Fruit fly (Drosophila melanogaster) whole organism, wandering third instar larva: ENCODE data around the gene Dcps.

Experiments used
- Abd-B ChIP-seq: fragments of >200 bp; optimal IDR thresholded peaks from 2 replicates; lab custom pipeline; 2017; ENCODE audit warnings: missing biosample characterization, missing genetic modification characterization
- CrebA ChIP-seq: fragments of 200-800 bp; sonication (Bioruptor generic); optimal IDR thresholded peaks from 2 replicates; lab custom pipeline; 2016; ENCODE audit warnings: missing biosample characterization, mild to moderate bottlenecking, missing genetic modification characterization, borderline replicate concordance
- Dfd ChIP-seq: fragments of >200 bp; optimal IDR thresholded peaks from 2 replicates; lab custom pipeline; 2017; ENCODE audit warnings: missing biosample characterization, missing genetic modification characterization
- GATAd ChIP-seq: sonication (Bioruptor generic); optimal IDR thresholded peaks from 2 replicates; lab custom pipeline; 2016; ENCODE audit warnings: missing biosample characterization, missing genetic modification characterization
- HLH106 ChIP-seq: fragments of 200-800 bp; optimal IDR thresholded peaks from 3 replicates; lab custom pipeline; 2019; ENCODE audit warnings: missing biosample characterization, mild to moderate bottlenecking, missing genetic modification characterization, moderate library complexity
- Hnf4 ChIP-seq: fragments of 200-800 bp; sonication (Bioruptor generic); optimal IDR thresholded peaks from 2 replicates; lab custom pipeline; 2016; ENCODE audit warnings: missing biosample characterization, mild to moderate bottlenecking, missing genetic modification characterization
- Hr78 ChIP-seq: fragments of >200 bp; optimal IDR thresholded peaks from 2 replicates; lab custom pipeline; 2017; ENCODE audit warnings: missing biosample characterization, missing genetic modification characterization
- Hr83 ChIP-seq: fragments of 200-300 bp; sonication (Bioruptor generic); optimal IDR thresholded peaks from 2 replicates; lab custom pipeline; 2016; ENCODE audit warnings: missing biosample characterization, mild to moderate bottlenecking, missing genetic modification characterization, moderate library complexity; ENCODE audit not compliant: poor library complexity, severe bottlenecking
- Jra ChIP-seq: sonication (Bioruptor generic); optimal IDR thresholded peaks from 2 replicates; lab custom pipeline; 2016; ENCODE audit warnings: missing biosample characterization, missing genetic modification characterization
- Mio ChIP-seq: sonication (Bioruptor generic); optimal IDR thresholded peaks from 2 replicates; lab custom pipeline; 2016; ENCODE audit warnings: missing biosample characterization, missing genetic modification characterization
- Myc ChIP-seq: fragments of >200 bp; optimal IDR thresholded peaks from 2 replicates; lab custom pipeline; 2017
- N ChIP-seq: fragments of >200 bp; optimal IDR thresholded peaks from 2 replicates; lab custom pipeline; 2018; ENCODE audit warnings: missing biosample characterization, missing external identifiers, missing genetic modification characterization
- OdsH ChIP-seq: fragments of 200-800 bp; sonication (Bioruptor generic); optimal IDR thresholded peaks from 2 replicates; lab custom pipeline; 2016; ENCODE audit warnings: missing biosample characterization, mild to moderate bottlenecking, missing genetic modification characterization
- Rel ChIP-seq, 2 experiments: fragments of 200-800 bp; sonication (Bioruptor generic) in 1 of 2; optimal IDR thresholded peaks; 2 replicates in 1 of 2; 3 replicates in 1 of 2; lab custom pipeline; 2016 to 2019; ENCODE audit warnings: mild to moderate bottlenecking in 2 of 2, missing biosample characterization in 2 of 2, missing genetic modification characterization in 2 of 2, moderate library complexity in 1 of 2
- Sp1 ChIP-seq: fragments of 200-800 bp; sonication (Bioruptor generic); optimal IDR thresholded peaks from 3 replicates; lab custom pipeline; 2019; ENCODE audit warnings: missing biosample characterization, mild to moderate bottlenecking, missing genetic modification characterization, moderate library complexity
- br ChIP-seq: fragments of 200-800 bp; sonication (Bioruptor generic); optimal IDR thresholded peaks from 2 replicates; lab custom pipeline; 2016; ENCODE audit warnings: missing biosample characterization, missing genetic modification characterization
- brk ChIP-seq: fragments of 200-800 bp; sonication (Bioruptor generic); optimal IDR thresholded peaks from 2 replicates; lab custom pipeline; 2016; ENCODE audit warnings: missing biosample characterization, mild to moderate bottlenecking, missing genetic modification characterization
- dmrt93B ChIP-seq: fragments of 200-800 bp; sonication (Bioruptor generic); optimal IDR thresholded peaks from 2 replicates; lab custom pipeline; 2018; ENCODE audit warnings: missing biosample characterization, mild to moderate bottlenecking, missing genetic modification characterization
- dsf ChIP-seq: sonication (Bioruptor generic); optimal IDR thresholded peaks from 2 replicates; lab custom pipeline; 2016; ENCODE audit warnings: missing biosample characterization, missing genetic modification characterization, borderline replicate concordance
- ey ChIP-seq: fragments of 200-800 bp; sonication (Bioruptor generic); optimal IDR thresholded peaks from 2 replicates; lab custom pipeline; 2016; ENCODE audit warnings: missing biosample characterization, missing genetic modification characterization
- foxo ChIP-seq, 2 experiments: fragments of 200-800 bp; sonication (Bioruptor generic); optimal IDR thresholded peaks; 2 replicates in 1 of 2; 3 replicates in 1 of 2; lab custom pipeline; 2016 to 2017; ENCODE audit warnings: missing biosample characterization in 2 of 2, missing genetic modification characterization in 2 of 2
- fru ChIP-seq: fragments of 200-800 bp; sonication (Bioruptor generic); optimal IDR thresholded peaks from 3 replicates; lab custom pipeline; 2016; ENCODE audit warnings: missing biosample characterization, mild to moderate bottlenecking, missing genetic modification characterization
- h ChIP-seq: fragments of 200-800 bp; sonication (Bioruptor generic); optimal IDR thresholded peaks from 3 replicates; lab custom pipeline; 2016; ENCODE audit warnings: missing biosample characterization, mild to moderate bottlenecking, missing genetic modification characterization
- jim ChIP-seq: fragments of 175-275, 200-325 bp; sonication (Bioruptor generic); optimal IDR thresholded peaks from 2 replicates; lab custom pipeline; 2016; ENCODE audit warnings: missing biosample characterization, mild to moderate bottlenecking, missing genetic modification characterization
- lola ChIP-seq: fragments of >200 bp; optimal IDR thresholded peaks from 2 replicates; lab custom pipeline; 2017; ENCODE audit warnings: missing biosample characterization, missing genetic modification characterization
- psq ChIP-seq: fragments of 200-800 bp; sonication (Bioruptor generic); optimal IDR thresholded peaks from 3 replicates; lab custom pipeline; 2017; ENCODE audit warnings: missing biosample characterization, mild to moderate bottlenecking, missing genetic modification characterization, moderate library complexity
- rgr ChIP-seq: fragments of 200-800 bp; sonication (Bioruptor generic); optimal IDR thresholded peaks from 3 replicates; lab custom pipeline; 2016; ENCODE audit warnings: missing biosample characterization, mild to moderate bottlenecking, missing genetic modification characterization
- sage ChIP-seq: fragments of 200-800 bp; sonication (Bioruptor generic); optimal IDR thresholded peaks from 2 replicates; lab custom pipeline; 2016; ENCODE audit warnings: missing biosample characterization, mild to moderate bottlenecking, missing genetic modification characterization
- sv ChIP-seq: fragments of 200-800 bp; sonication (Bioruptor generic); optimal IDR thresholded peaks from 3 replicates; lab custom pipeline; 2016; ENCODE audit warnings: missing biosample characterization, missing genetic modification characterization
- tai ChIP-seq: sonication (Bioruptor generic); optimal IDR thresholded peaks from 2 replicates; lab custom pipeline; 2016; ENCODE audit warnings: missing biosample characterization, missing genetic modification characterization
- usp ChIP-seq: fragments of >200 bp; optimal IDR thresholded peaks from 2 replicates; lab custom pipeline; 2017; ENCODE audit warnings: missing biosample characterization, missing genetic modification characterization
- woc ChIP-seq: sonication (Bioruptor generic); optimal IDR thresholded peaks from 2 replicates; lab custom pipeline; 2016; ENCODE audit warnings: missing biosample characterization, mild to moderate bottlenecking, missing genetic modification characterization

Gene Dcps

DNA sequence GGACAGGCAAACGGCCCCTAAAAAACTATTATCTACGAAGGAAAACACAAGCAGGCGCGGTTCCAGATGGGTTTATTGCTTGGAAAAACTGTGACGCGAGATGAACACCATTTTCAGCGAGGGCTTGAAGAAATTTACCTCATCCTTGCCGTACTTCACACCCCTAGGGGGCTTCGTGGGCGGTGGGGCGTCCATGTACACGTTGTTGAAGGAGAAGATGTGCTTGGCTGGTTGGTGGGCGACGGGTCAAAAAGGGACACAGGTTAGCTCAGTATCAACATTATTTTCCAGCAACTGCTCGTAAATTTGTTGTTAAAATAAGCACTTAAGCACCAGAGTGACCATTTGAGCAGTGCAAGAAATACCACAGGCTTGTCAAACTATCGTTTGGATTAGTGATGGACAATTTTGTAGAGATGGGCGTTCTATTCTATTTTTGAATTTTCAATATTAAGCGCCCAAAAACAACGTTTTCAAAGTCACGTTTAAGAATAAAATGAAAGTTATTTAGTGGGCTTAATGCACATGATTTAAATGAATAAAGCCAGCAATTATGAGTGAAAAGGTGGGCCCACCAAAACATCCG lies 4.1 kb upstream of the Dcps start, which contains the start of gene Sec8 (continued):
- no peak for TF ChIP-seq GATAd (GFP tag; lab: Kevin White, UChicago)
- no peak for TF ChIP-seq Abd-B (GFP tag; lab: Kevin White, UChicago)
- no peak for TF ChIP-seq Hnf4 (GFP tag; lab: Kevin White, UChicago)
- TF ChIP-seq psq: no peak
- peak; percentile 25 for TF ChIP-seq ey (GFP tag; lab: Kevin White, UChicago)

DNA sequence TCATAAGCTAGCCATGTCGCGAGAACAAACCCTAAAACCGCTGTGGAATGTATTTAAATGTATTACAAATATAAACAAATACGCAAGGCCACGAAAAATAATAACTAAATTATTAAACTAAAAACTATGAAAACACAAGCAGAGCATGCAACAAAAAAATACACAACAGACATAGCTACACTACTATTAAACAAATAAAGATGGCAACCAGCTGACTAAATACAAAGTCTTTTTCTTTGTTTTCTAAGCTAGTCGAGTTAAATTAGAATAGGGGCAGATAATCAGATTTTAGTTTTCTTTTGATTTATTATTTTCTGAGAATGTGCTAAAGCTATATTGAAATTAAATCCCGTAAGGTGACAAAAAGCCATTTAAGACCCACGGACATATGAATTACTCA lies 7.9 kb downstream of the Dcps start:
- TF ChIP-seq br (GFP tag; lab: Kevin White, UChicago): no peak
- no peak for TF ChIP-seq Hr78 (GFP tag; lab: Kevin White, UChicago)
- no peak for TF ChIP-seq rgr
- TF ChIP-seq dsf: no peak
- TF ChIP-seq Abd-B (GFP tag; lab: Kevin White, UChicago): no peak
- TF ChIP-seq brk: no peak
- no peak for TF ChIP-seq jim
- TF ChIP-seq sage (GFP tag; lab: Kevin White, UChicago): no peak

DNA sequence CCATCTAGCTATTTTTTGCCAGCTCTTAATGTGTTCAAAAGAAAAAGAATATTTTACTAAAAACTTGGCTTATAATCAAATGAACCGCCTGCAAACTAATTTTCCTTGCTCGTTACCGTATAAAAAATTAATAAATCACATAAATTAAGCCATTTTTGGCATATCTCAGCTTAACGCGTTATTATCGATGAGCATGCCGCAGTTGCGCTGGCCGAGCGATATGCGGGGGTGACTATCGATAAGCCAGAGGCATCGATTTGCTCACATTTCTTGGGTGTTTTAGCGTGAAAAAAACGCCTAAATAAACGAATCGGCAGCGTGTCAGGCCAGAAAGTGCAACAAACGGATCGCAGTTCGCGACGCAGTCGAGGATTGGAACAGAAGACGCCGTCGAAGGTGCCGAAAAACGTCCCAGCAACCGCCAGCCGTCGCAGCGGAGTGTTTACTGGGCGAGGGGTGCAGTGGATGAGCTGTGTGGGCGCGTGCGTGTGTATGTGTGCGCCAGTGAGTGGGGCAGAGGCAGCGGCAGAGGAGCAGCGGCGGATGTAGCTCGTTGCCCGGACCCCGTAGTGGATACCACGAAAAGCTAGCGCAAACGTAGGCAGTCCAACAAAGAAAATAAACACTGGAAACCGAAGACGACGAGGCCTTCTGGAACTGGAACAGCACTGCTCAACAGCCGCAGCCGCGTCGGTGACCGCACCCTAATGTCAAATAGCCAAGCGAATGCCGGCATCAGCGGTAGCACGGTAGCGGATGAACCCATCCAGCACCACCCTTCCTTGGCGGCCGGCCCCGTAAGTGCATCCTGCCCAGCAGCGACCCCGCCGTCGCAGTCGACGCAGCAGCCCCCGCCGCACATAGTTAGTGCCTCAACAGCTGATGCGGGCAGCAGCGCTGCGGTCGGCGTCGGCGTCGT lies 12.0 kb downstream of the Dcps start, which contains the start of the genes Sym and Madm:
Sym (minus strand) TSS at position 199 of the 919 bp plus-strand sequence.
Madm (plus strand) TSS at position 233 of the 919 bp plus-strand sequence.
- TF ChIP-seq usp (GFP tag; lab: Kevin White, UChicago) (no peak), Rel (GFP tag; optimal IDR thresholded peaks at IDR 0.05; lab: Kevin White, UChicago) (no peak), Rel (tag; optimal IDR thresholded peaks at IDR 0.05; lab: Kevin White, UChicago) (no peak), Hnf4 (GFP tag; lab: Kevin White, UChicago) (no peak), Sp1 (peak; percentile 11), Dfd (GFP tag; lab: Kevin White, UChicago) (no peak), tai (GFP tag; lab: Kevin White, UChicago) (no peak), br (GFP tag; lab: Kevin White, UChicago) (peak; percentile 57), psq (peak; percentile 15), OdsH (GFP tag; lab: Kevin White, UChicago) (peak; percentile 29), CrebA (GFP tag; lab: Kevin White, UChicago) (no peak), fru (peak; percentile 48), Myc (lab: Kevin White, UChicago) (peak; percentile 84), rgr (peak; percentile 2), lola (GFP tag; lab: Kevin White, UChicago) (peak; percentile 37), jim (no peak), h (peak; percentile 62), Abd-B (GFP tag; lab: Kevin White, UChicago) (no peak), sv (GFP tag; lab: Kevin White, UChicago) (no peak), GATAd (GFP tag; lab: Kevin White, UChicago) (no peak), N (GFP tag; lab: Kevin White, UChicago) (no peak), woc (peak; percentile 74), foxo (GFP tag; optimal IDR thresholded peaks at IDR 0.05; lab: Kevin White, UChicago) (peak in 1 of 2 experiments; percentile 39), ey (GFP tag; lab: Kevin White, UChicago) (peak; percentile 27), HLH106 (peak; percentile 20), dmrt93B (GFP tag; lab: Kevin White, UChicago) (no peak), dsf (peak; percentile 26), Mio (GFP tag; lab: Kevin White, UChicago) (no peak)

DNA sequence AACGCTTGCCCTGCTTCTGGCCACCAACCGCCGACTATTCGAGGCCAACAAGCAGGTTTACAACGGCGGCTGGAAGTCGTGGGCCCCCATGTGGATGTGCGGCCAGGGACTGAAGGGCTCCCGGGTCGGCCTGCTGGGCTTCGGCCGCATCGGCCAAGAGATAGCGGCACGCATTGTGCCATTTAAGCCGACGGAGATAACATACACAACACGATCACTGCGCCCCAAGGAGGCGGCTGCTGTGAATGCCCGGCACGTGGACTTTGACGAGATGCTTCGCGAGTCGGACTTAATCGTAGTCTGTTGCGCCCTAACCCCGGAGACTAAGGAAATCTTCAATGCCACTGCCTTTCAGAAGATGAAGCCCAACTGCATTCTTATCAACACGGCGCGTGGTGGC lies 17.3 kb downstream of the Dcps start:
- TF ChIP-seq sv (GFP tag; lab: Kevin White, UChicago) (no peak), N (GFP tag; lab: Kevin White, UChicago) (no peak), dsf (no peak), foxo (GFP tag; optimal IDR thresholded peaks at IDR 0.05; lab: Kevin White, UChicago) (no peak), Hr78 (GFP tag; lab: Kevin White, UChicago) (no peak), br (GFP tag; lab: Kevin White, UChicago) (no peak), sage (GFP tag; lab: Kevin White, UChicago) (no peak), Hr83 (GFP tag; lab: Kevin White, UChicago) (no peak), Dfd (GFP tag; lab: Kevin White, UChicago) (no peak), Myc (lab: Kevin White, UChicago) (no peak), Jra (no peak), GATAd (GFP tag; lab: Kevin White, UChicago) (no peak), ey (GFP tag; lab: Kevin White, UChicago) (no peak), fru (no peak)
